Fruit fly (Drosophila melanogaster) whole organism, prepupa: ENCODE measurements around the gene Targ2.
A peak's percentile ranks its signal among the peaks of the same experiment; 100 is the strongest.

ENCODE experiments used
- Blimp-1 ChIP-seq: fragments of 200-800 bp; sonication (Bioruptor generic); optimal IDR thresholded peaks from 3 replicates; lab custom pipeline; 2017; ENCODE audit warnings: missing biosample characterization, missing genetic modification characterization, mild to moderate bottlenecking, moderate library complexity, missing genetic modification reagents
- CG10669 ChIP-seq: fragments of 200-800 bp; sonication (Bioruptor generic); optimal IDR thresholded peaks from 3 replicates; lab custom pipeline; 2018; ENCODE audit warnings: missing biosample characterization, mild to moderate bottlenecking, missing genetic modification characterization, moderate library complexity
- CG15336 ChIP-seq: fragments of 200-800 bp; sonication (Bioruptor generic); IDR thresholded peaks from 2 replicates; pipeline ENCODE4 v1.3.6; 2022; ENCODE audit warnings: missing biosample characterization, missing genetic modification characterization
- CG16779 ChIP-seq: fragments of 200-800 bp; sonication (Bioruptor generic); optimal IDR thresholded peaks from 3 replicates; lab custom pipeline; 2017; ENCODE audit warnings: missing biosample characterization, mild to moderate bottlenecking, missing genetic modification characterization
- CG31627 ChIP-seq: fragments of 200-800 bp; sonication (Bioruptor generic); optimal IDR thresholded peaks from 3 replicates; lab custom pipeline; 2016; ENCODE audit warnings: missing biosample characterization, missing genetic modification characterization
- CG32006 ChIP-seq: fragments of 200-800 bp; sonication (Bioruptor generic); optimal IDR thresholded peaks from 3 replicates; lab custom pipeline; 2017; ENCODE audit warnings: missing biosample characterization, mild to moderate bottlenecking, missing genetic modification characterization
- CG34406 ChIP-seq: fragments of 200-800 bp; sonication (Bioruptor generic); optimal IDR thresholded peaks from 3 replicates; lab custom pipeline; 2016; ENCODE audit warnings: missing biosample characterization, missing genetic modification characterization
- CG3919 ChIP-seq: fragments of 200-800 bp; sonication (Bioruptor generic); optimal IDR thresholded peaks from 3 replicates; lab custom pipeline; 2016; ENCODE audit warnings: missing biosample characterization, missing genetic modification characterization
- CG6792 ChIP-seq: fragments of 200-800 bp; sonication (Bioruptor generic); optimal IDR thresholded peaks from 3 replicates; lab custom pipeline; 2016; ENCODE audit warnings: missing biosample characterization, missing genetic modification characterization
- CG6808 ChIP-seq: fragments of 200-800 bp; sonication (Bioruptor generic); optimal IDR thresholded peaks from 3 replicates; lab custom pipeline; 2017; ENCODE audit warnings: missing biosample characterization, missing genetic modification characterization, mild to moderate bottlenecking, moderate library complexity, missing genetic modification reagents
- CG6854 ChIP-seq: fragments of 200-800 bp; sonication (Bioruptor generic); optimal IDR thresholded peaks from 2 replicates; lab custom pipeline; 2017; ENCODE audit warnings: missing biosample characterization, mild to moderate bottlenecking, missing genetic modification characterization
- CG7368 ChIP-seq: fragments of 200-800 bp; sonication (Bioruptor generic); optimal IDR thresholded peaks from 3 replicates; lab custom pipeline; 2016; ENCODE audit warnings: missing biosample characterization, missing genetic modification characterization
- CG8119 ChIP-seq: fragments of 200-800 bp; sonication (Bioruptor generic); IDR thresholded peaks from 3 replicates; pipeline ENCODE4 v1.3.6; 2022; ENCODE audit warnings: missing biosample characterization, missing genetic modification characterization
- CG8319 ChIP-seq: fragments of 200-800 bp; sonication (Bioruptor generic); optimal IDR thresholded peaks from 3 replicates; lab custom pipeline; 2016; ENCODE audit warnings: missing biosample characterization, missing genetic modification characterization
- CG8632 ChIP-seq: fragments of 200-800 bp; sonication (Bioruptor generic); optimal IDR thresholded peaks from 3 replicates; lab custom pipeline; 2016; ENCODE audit warnings: missing biosample characterization, missing genetic modification characterization
- CG9139 ChIP-seq: fragments of 200-800 bp; sonication (Bioruptor generic); optimal IDR thresholded peaks from 3 replicates; lab custom pipeline; 2017; ENCODE audit warnings: missing biosample characterization, mild to moderate bottlenecking, missing genetic modification characterization
- Eip75B ChIP-seq: fragments of 200-800 bp; sonication (Bioruptor generic); optimal IDR thresholded peaks from 3 replicates; lab custom pipeline; 2016; ENCODE audit warnings: missing biosample characterization, missing genetic modification characterization
- Eip78C ChIP-seq: fragments of 200-800 bp; sonication (Bioruptor generic); peaks from one replicate; lab custom pipeline; 2016; ENCODE audit warnings: missing biosample characterization, missing genetic modification characterization
- Ets21C ChIP-seq: fragments of 200-800 bp; sonication (Bioruptor generic); optimal IDR thresholded peaks from 3 replicates; lab custom pipeline; 2016; ENCODE audit warnings: missing biosample characterization, missing genetic modification characterization
- Ets96B ChIP-seq: fragments of 200-800 bp; optimal IDR thresholded peaks from 2 replicates; lab custom pipeline; 2019; ENCODE audit warnings: missing biosample characterization, mild to moderate bottlenecking, missing genetic modification characterization, moderate library complexity
- Gug ChIP-seq: fragments of 200-800 bp; sonication (Bioruptor generic); IDR thresholded peaks from 2 replicates; pipeline ENCODE4 v1.3.6; 2022; ENCODE audit warnings: missing biosample characterization, missing genetic modification characterization
- Lpt ChIP-seq: fragments of 200-800 bp; sonication (Bioruptor generic); optimal IDR thresholded peaks from 3 replicates; lab custom pipeline; 2016; ENCODE audit warnings: missing biosample characterization, missing genetic modification characterization
- Met ChIP-seq: fragments of 200-800 bp; sonication (Bioruptor generic); optimal IDR thresholded peaks from 3 replicates; lab custom pipeline; 2016; ENCODE audit warnings: missing biosample characterization, missing genetic modification characterization
- Sox102F ChIP-seq: fragments of 200-800 bp; sonication (Bioruptor generic); optimal IDR thresholded peaks from 2 replicates; lab custom pipeline; 2016; ENCODE audit warnings: missing biosample characterization, mild to moderate bottlenecking, missing genetic modification characterization
- Sox14 ChIP-seq: fragments of 200-800 bp; sonication (Bioruptor generic); optimal IDR thresholded peaks from 3 replicates; lab custom pipeline; 2016; ENCODE audit warnings: missing biosample characterization, missing genetic modification characterization
- Sox15 ChIP-seq: fragments of 200-800 bp; sonication (Bioruptor generic); optimal IDR thresholded peaks from 3 replicates; lab custom pipeline; 2016; ENCODE audit warnings: missing biosample characterization, missing genetic modification characterization
- achi ChIP-seq: fragments of 200-800 bp; sonication (Bioruptor generic); optimal IDR thresholded peaks from 3 replicates; lab custom pipeline; 2016; ENCODE audit warnings: missing biosample characterization, missing genetic modification characterization
- acj6 ChIP-seq: fragments of 200-800 bp; sonication (Bioruptor generic); optimal IDR thresholded peaks from 3 replicates; lab custom pipeline; 2016; ENCODE audit warnings: missing biosample characterization, missing genetic modification characterization
- dac ChIP-seq: fragments of 200-800 bp; sonication (Bioruptor generic); optimal IDR thresholded peaks from 2 replicates; lab custom pipeline; 2017; ENCODE audit warnings: missing biosample characterization, mild to moderate bottlenecking, missing genetic modification characterization
- dsx ChIP-seq: fragments of 200-800 bp; optimal IDR thresholded peaks from 3 replicates; lab custom pipeline; 2019; ENCODE audit warnings: missing biosample characterization, mild to moderate bottlenecking, missing genetic modification characterization, moderate library complexity; ENCODE audit not compliant: poor library complexity, severe bottlenecking
- eg ChIP-seq: fragments of 200-800 bp; sonication (Bioruptor generic); IDR thresholded peaks from 3 replicates; pipeline ENCODE4 v1.3.6; 2022; ENCODE audit warnings: missing biosample characterization, missing genetic modification characterization
- esn ChIP-seq: fragments of 200-800 bp; sonication (Bioruptor generic); optimal IDR thresholded peaks from 2 replicates; lab custom pipeline; 2016; ENCODE audit warnings: missing biosample characterization, mild to moderate bottlenecking, missing genetic modification characterization, moderate library complexity
- fkh ChIP-seq: fragments of 200-800 bp; sonication (Bioruptor generic); optimal IDR thresholded peaks from 3 replicates; lab custom pipeline; 2017; ENCODE audit warnings: missing biosample characterization, mild to moderate bottlenecking, missing genetic modification characterization, moderate library complexity
- lz ChIP-seq: fragments of 200-800 bp; sonication (Bioruptor generic); optimal IDR thresholded peaks from 3 replicates; lab custom pipeline; 2016; ENCODE audit warnings: missing biosample characterization, missing genetic modification characterization
- net ChIP-seq: fragments of 200-800 bp; sonication (Bioruptor generic); optimal IDR thresholded peaks from 3 replicates; lab custom pipeline; 2016; ENCODE audit warnings: missing biosample characterization, missing genetic modification characterization
- pdm3 ChIP-seq: fragments of 200-800 bp; sonication (Bioruptor generic); optimal IDR thresholded peaks from 3 replicates; lab custom pipeline; 2016; ENCODE audit warnings: missing biosample characterization, missing genetic modification characterization
- salr ChIP-seq, 2 experiments: fragments of 200-800 bp; sonication (Bioruptor generic); optimal IDR thresholded peaks; 3 replicates each; lab custom pipeline; 2016 to 2018; ENCODE audit warnings: missing biosample characterization in 2 of 2, missing genetic modification characterization in 2 of 2, mild to moderate bottlenecking in 1 of 2
- ss ChIP-seq, 2 experiments: fragments of 200-800 bp; sonication (Bioruptor generic); optimal IDR thresholded peaks; 2 replicates in 1 of 2; 3 replicates in 1 of 2; lab custom pipeline; 2017 to 2018; ENCODE audit warnings: mild to moderate bottlenecking in 2 of 2, missing biosample characterization in 2 of 2, missing genetic modification characterization in 2 of 2, moderate library complexity in 1 of 2
- topi ChIP-seq: fragments of 200-800 bp; sonication (Bioruptor generic); optimal IDR thresholded peaks from 3 replicates; lab custom pipeline; 2016; ENCODE audit warnings: missing biosample characterization, missing genetic modification characterization
- vri ChIP-seq: fragments of 200-800 bp; sonication (Bioruptor generic); optimal IDR thresholded peaks from 3 replicates; lab custom pipeline; 2016; ENCODE audit warnings: missing biosample characterization, mild to moderate bottlenecking, missing genetic modification characterization

Gene Targ2

dm6 chr3L:21175531-21176271, 27.3 kb downstream of the Targ2 start (continued):
- TF ChIP-seq CG31627 (GFP tag; lab: Kevin White, UChicago) (peak; percentile 3), CG34406 (GFP tag; lab: Kevin White, UChicago) (no peak), Blimp-1 (no peak), dsx (GFP tag; lab: Kevin White, UChicago) (no peak), pdm3 (GFP tag; lab: Kevin White, UChicago) (no peak), dac (GFP tag; lab: Kevin White, UChicago) (no peak), CG3919 (no peak), Sox14 (GFP tag; lab: Kevin White, UChicago) (peak; percentile 38), topi (no peak), CG8119 (GFP tag; lab: Robert Waterston, UW) (no peak), Lpt (GFP tag; lab: Kevin White, UChicago) (no peak), CG6854 (GFP tag; lab: Kevin White, UChicago) (peak; percentile 30), CG9139 (GFP tag; lab: Kevin White, UChicago) (no peak), Ets96B (tag; lab: Kevin White, UChicago) (no peak), lz (GFP tag; lab: Kevin White, UChicago) (no peak), CG6792 (GFP tag; lab: Kevin White, UChicago) (no peak), CG15336 (peak; percentile 45), Eip78C (GFP tag; lab: Kevin White, UChicago) (peak; percentile 48), eg (GFP tag; lab: Robert Waterston, UW) (0 out of 3 replicates have a peak, but pooled peaks have one; percentile 29), esn (no peak), achi (no peak)
- TF ChIP-seq, all 60 proteins: peak for 13

- TF ChIP-seq Ets21C (GFP tag; lab: Kevin White, UChicago) (no peak), CG6854 (GFP tag; lab: Kevin White, UChicago) (no peak), CG8632 (GFP tag; lab: Kevin White, UChicago) (no peak), fkh (GFP tag; lab: Kevin White, UChicago) (no peak), Eip78C (GFP tag; lab: Kevin White, UChicago) (peak; percentile 15), Met (no peak), CG6792 (GFP tag; lab: Kevin White, UChicago) (no peak)
- TF ChIP-seq, all 60 proteins: peak for 1
Measured at dm6 chr3L:21174962-21175361, 28.1 kb downstream of the Targ2 start.

DNA sequence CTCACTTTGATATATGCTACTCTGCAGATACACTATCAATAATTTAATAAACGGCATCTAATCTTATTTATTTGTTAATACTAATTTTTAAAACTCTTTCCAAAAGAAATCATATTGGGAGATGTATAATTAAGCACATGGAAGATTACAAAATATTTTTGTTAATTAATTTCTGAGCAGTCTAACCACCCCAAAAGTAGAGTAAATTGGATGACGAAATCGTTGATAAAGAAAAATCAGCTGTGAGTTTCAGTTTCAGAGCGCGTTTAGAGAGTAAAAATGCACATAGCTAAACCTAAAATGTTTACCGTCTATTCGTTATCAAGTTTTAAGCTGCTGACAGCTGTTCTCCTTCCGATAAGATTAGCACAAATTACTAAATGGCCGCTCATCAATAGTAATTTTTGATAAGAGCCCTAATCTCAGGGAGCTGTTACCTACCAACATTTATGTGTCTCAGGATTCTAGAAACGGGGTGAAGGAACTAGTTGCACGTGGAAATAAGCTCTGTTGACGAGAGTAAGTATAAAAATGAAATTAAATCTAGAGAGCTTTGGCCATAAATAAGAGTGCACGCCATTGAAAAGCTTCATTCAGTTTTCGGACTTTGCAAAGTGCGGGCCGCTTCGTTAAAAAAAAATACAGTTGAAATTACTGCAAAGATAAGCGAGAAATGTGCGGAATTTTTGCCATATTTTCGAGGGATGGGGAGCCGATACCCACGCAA, 30.3 kb downstream of the Targ2 start, which contains the start of the genes chb and AsnS:
Gene chb, plus strand, starts transcription at position 327 of the 727 bp plus-strand sequence.
Gene AsnS, plus strand, starts transcription at position 592 of the 727 bp plus-strand sequence.
- TF ChIP-seq salr (GFP tag; optimal IDR thresholded peaks at IDR 0.05; lab: Kevin White, UChicago) (peak; percentile 27 to 69), vri (GFP tag; lab: Kevin White, UChicago) (peak; percentile 88), ss (GFP tag; optimal IDR thresholded peaks at IDR 0.05; lab: Kevin White, UChicago) (peak in 1 of 2 experiments; percentile 9), Blimp-1 (peak; percentile 59), CG16779 (tag; lab: Kevin White, UChicago) (peak; percentile 36), CG31627 (GFP tag; lab: Kevin White, UChicago) (peak; percentile 85), CG6854 (GFP tag; lab: Kevin White, UChicago) (peak; percentile 38), CG6792 (GFP tag; lab: Kevin White, UChicago) (peak; percentile 79), Met (peak; percentile 86), pdm3 (GFP tag; lab: Kevin White, UChicago) (peak; percentile 85), dac (GFP tag; lab: Kevin White, UChicago) (peak; percentile 39), achi (peak; percentile 75), Sox14 (GFP tag; lab: Kevin White, UChicago) (peak; percentile 77), CG8119 (GFP tag; lab: Robert Waterston, UW) (peak; percentile 88), CG7368 (GFP tag; lab: Kevin White, UChicago) (peak; percentile 57), net (GFP tag; lab: Kevin White, UChicago) (peak; percentile 70), CG8319 (GFP tag; lab: Kevin White, UChicago) (peak; percentile 29), acj6 (peak; percentile 81), Gug (peak; percentile 88), CG10669 (GFP tag; lab: Kevin White, UChicago) (peak; percentile 71), CG3919 (peak; percentile 61), dsx (GFP tag; lab: Kevin White, UChicago) (peak; percentile 69), CG6808 (GFP tag; lab: Kevin White, UChicago) (no peak), esn (peak; percentile 90), lz (GFP tag; lab: Kevin White, UChicago) (peak; percentile 85), Eip78C (GFP tag; lab: Kevin White, UChicago) (peak; percentile 95), Eip75B (GFP tag; lab: Kevin White, UChicago) (peak; percentile 80), Sox15 (GFP tag; lab: Kevin White, UChicago) (peak; percentile 52), CG9139 (GFP tag; lab: Kevin White, UChicago) (no peak), Sox102F (peak; percentile 76), CG32006 (peak; percentile 80), Ets21C (GFP tag; lab: Kevin White, UChicago) (peak; percentile 76), topi (peak; percentile 83), CG8632 (GFP tag; lab: Kevin White, UChicago) (peak; percentile 76)
